Worm (Caenorhabditis elegans): ENCODE data around the gene K02C4.2.

K02C4.2 gene

ce11 chrII:8104998-8105397 lies 29.4 kb downstream of the K02C4.2 start, which contains the start of gene sfxn-5 (continued):
- TF ChIP-seq aha-1 (tag; optimal IDR thresholded peaks at IDR 0.05) (no peak), nhr-77 (tag; optimal IDR thresholded peaks at IDR 0.05) (no peak), alr-1 (tag; optimal IDR thresholded peaks at IDR 0.05; ENCODE audit: borderline replicate concordance) (no peak), lin-35 (GFP tag; optimal IDR thresholded peaks at IDR 0.05) (peak in 1 of 2 experiments; percentile 33), lsy-2 (tag; optimal IDR thresholded peaks at IDR 0.05) (peak; percentile 2 to 63), skn-1 (tag; optimal IDR thresholded peaks at IDR 0.05) (no peak), snu-23 (GFP tag; optimal IDR thresholded peaks at IDR 0.05) (peak; percentile 59), sptf-1 (tag; optimal IDR thresholded peaks at IDR 0.05) (no peak), unc-130 (tag; optimal IDR thresholded peaks at IDR 0.05) (peak; percentile 23), ztf-4 (tag; optimal IDR thresholded peaks at IDR 0.05) (no peak), nhr-76 (tag; optimal IDR thresholded peaks at IDR 0.05) (no peak), C34B4.2 (tag; optimal IDR thresholded peaks at IDR 0.05) (no peak), nhr-19 (GFP tag; conservative IDR thresholded peaks at IDR 0.05) (peak; percentile 12), lin-15B (tag; optimal IDR thresholded peaks at IDR 0.05) (no peak), ztf-11 (tag; optimal IDR thresholded peaks at IDR 0.05) (no peak), ama-1 (optimal IDR thresholded peaks at IDR 0.05) (no peak), hlh-4 (tag; optimal IDR thresholded peaks at IDR 0.05) (no peak), egl-13 (tag; optimal IDR thresholded peaks at IDR 0.05) (no peak), unc-30 (tag; optimal IDR thresholded peaks at IDR 0.05) (no peak), nhr-28 (tag; optimal IDR thresholded peaks at IDR 0.05) (no peak)

ce11 chrII:8106921-8107695 lies 31.5 kb downstream of the K02C4.2 start, which contains the start of the genes chst-1 and C41C4.9:
TSS of gene chst-1 (minus strand) at chrII:8106971.
TSS of gene C41C4.9 (plus strand) at chrII:8107645.
- TF ChIP-seq elt-3 (tag; optimal IDR thresholded peaks at IDR 0.05) (peak in 2 of 6 experiments; percentile 34 to 48), snu-23 (GFP tag; optimal IDR thresholded peaks at IDR 0.05) (peak; percentile 61), irx-1 (tag; optimal IDR thresholded peaks at IDR 0.05) (peak; percentile 19), ztf-4 (tag; optimal IDR thresholded peaks at IDR 0.05) (peak; percentile 7), swsn-7 (tag; optimal IDR thresholded peaks at IDR 0.05) (peak; percentile 46), nhr-11 (tag; optimal IDR thresholded peaks at IDR 0.05) (no peak), nhr-47 (tag; optimal IDR thresholded peaks at IDR 0.05) (peak; percentile 70), fos-1 (tag; optimal IDR thresholded peaks at IDR 0.05) (peak; percentile 47), jun-1 (tag; optimal IDR thresholded peaks at IDR 0.05) (peak; percentile 38), pag-3 (tag; optimal IDR thresholded peaks at IDR 0.05; ENCODE audit: borderline replicate concordance, insufficient read depth) (no peak), lin-15B (tag; optimal IDR thresholded peaks at IDR 0.05) (no peak), sup-37 (GFP tag; optimal IDR thresholded peaks at IDR 0.05) (no peak), alr-1 (tag; optimal IDR thresholded peaks at IDR 0.05; ENCODE audit: borderline replicate concordance) (no peak), fkh-8 (tag; optimal IDR thresholded peaks at IDR 0.05) (no peak), rnt-1 (tag; optimal IDR thresholded peaks at IDR 0.05) (peak; percentile 84), grh-1 (GFP tag; IDR thresholded peaks at IDR 0.05) (no peak), fkh-4 (tag; optimal IDR thresholded peaks at IDR 0.05; ENCODE audit: borderline replicate concordance) (no peak), nhr-85 (tag) (peak; percentile 78), lin-14 (GFP tag; optimal IDR thresholded peaks at IDR 0.05) (peak; percentile 34), ztf-11 (tag; optimal IDR thresholded peaks at IDR 0.05) (peak in 1 of 2 experiments; percentile 44), vab-15 (tag; optimal IDR thresholded peaks at IDR 0.05) (peak; percentile 57), ceh-63 (GFP tag; optimal IDR thresholded peaks at IDR 0.05) (no peak), skn-1 (tag; optimal IDR thresholded peaks at IDR 0.05) (peak; percentile 76), ceh-90 (tag; optimal IDR thresholded peaks at IDR 0.05) (no peak), egl-27 (tag; optimal IDR thresholded peaks at IDR 0.05) (peak in 1 of 2 experiments; percentile 35), nhr-90 (tag; optimal IDR thresholded peaks at IDR 0.05; ENCODE audit: poor library complexity) (peak; percentile 78), unc-98 (GFP tag; IDR thresholded peaks at IDR 0.05) (0 out of 2 replicates have a peak, but pooled peaks have one; percentile 10), C34B4.2 (tag; optimal IDR thresholded peaks at IDR 0.05) (no peak), sptf-1 (tag; optimal IDR thresholded peaks at IDR 0.05) (no peak), hlh-17 (GFP tag; optimal IDR thresholded peaks at IDR 0.05; ENCODE audit: borderline replicate concordance) (no peak), blmp-1 (tag; optimal IDR thresholded peaks at IDR 0.05) (peak; percentile 39), nhr-12 (tag; optimal IDR thresholded peaks at IDR 0.05) (no peak), hlh-4 (tag; optimal IDR thresholded peaks at IDR 0.05) (no peak), tbx-2 (tag; optimal IDR thresholded peaks at IDR 0.05) (no peak), nhr-71 (tag; optimal IDR thresholded peaks at IDR 0.05) (peak; percentile 74), hpl-2 (GFP tag; optimal IDR thresholded peaks at IDR 0.05) (no peak), mep-1 (tag; optimal IDR thresholded peaks at IDR 0.05) (peak; percentile 69), snpc-4 (tag; optimal IDR thresholded peaks at IDR 0.05) (peak; percentile 29)
